Worm (Caenorhabditis elegans) whole organism, late embryonic: ENCODE measurements around the gene ZC21.8.

Experiments used
- lin-11 ChIP-seq: fragments of 200-800 bp; sonication (Bioruptor generic); optimal IDR thresholded peaks from 2 replicates; lab custom pipeline; 2018; ENCODE audit warnings: mild to moderate bottlenecking, missing genetic modification characterization, missing compliant biosample characterization
- npax-4 ChIP-seq: sonication (generic microtip); optimal IDR thresholded peaks from 2 replicates; lab custom pipeline; 2016; ENCODE audit warnings: missing genetic modification characterization, missing compliant biosample characterization
- pqm-1 ChIP-seq: sonication (generic microtip); optimal IDR thresholded peaks from 2 replicates; lab custom pipeline; 2016; ENCODE audit warnings: missing genetic modification characterization, missing compliant biosample characterization
- ref-2 ChIP-seq: sonication (generic microtip); optimal IDR thresholded peaks from 2 replicates; lab custom pipeline; 2016; ENCODE audit warnings: missing genetic modification characterization, missing compliant biosample characterization
- unc-55 ChIP-seq: sonication (generic microtip); optimal IDR thresholded peaks from 2 replicates; lab custom pipeline; 2017; ENCODE audit warnings: missing biosample characterization, missing genetic modification reagents, missing genetic modification characterization
- zip-5 ChIP-seq: sonication (generic microtip); optimal IDR thresholded peaks from 2 replicates; lab custom pipeline; 2016; ENCODE audit warnings: missing genetic modification characterization, missing compliant biosample characterization

DNA sequence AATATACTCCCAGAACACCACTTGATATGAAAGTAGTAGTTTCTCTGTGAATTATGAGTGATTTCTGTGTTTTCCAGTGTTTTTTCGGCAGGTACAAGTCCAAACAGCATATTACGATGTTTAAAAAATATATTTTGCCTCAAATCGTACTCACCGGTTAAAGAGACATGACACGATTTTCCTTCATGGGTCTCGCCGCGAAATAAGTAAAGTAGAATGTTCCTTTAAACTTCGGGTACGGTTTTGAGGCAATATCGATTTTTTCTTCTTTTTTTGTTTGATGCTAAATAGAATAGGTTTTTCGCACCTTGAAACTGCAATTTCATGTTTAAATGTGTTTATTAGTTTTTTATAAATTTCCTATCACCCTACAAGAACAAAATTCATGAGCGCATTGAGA, 27.8 kb downstream of the ZC21.8 start:
- no peak for TF ChIP-seq unc-55 (GFP tag; lab: Kevin White, UChicago)
- TF ChIP-seq ref-2 (tag; lab: Kevin White, UChicago), result no peak
- no peak for TF ChIP-seq lin-11 (tag; lab: Kevin White, UChicago)
- no peak for TF ChIP-seq npax-4 (tag; lab: Kevin White, UChicago)
- no peak for TF ChIP-seq zip-5 (tag; lab: Kevin White, UChicago)
- no peak for TF ChIP-seq pqm-1 (tag; lab: Kevin White, UChicago)
